Fruit fly (Drosophila melanogaster): ENCODE measurements around the gene CG42613.
A peak's percentile ranks its signal among the peaks of the same experiment; 100 is the strongest.

Gene CG42613

DNA sequence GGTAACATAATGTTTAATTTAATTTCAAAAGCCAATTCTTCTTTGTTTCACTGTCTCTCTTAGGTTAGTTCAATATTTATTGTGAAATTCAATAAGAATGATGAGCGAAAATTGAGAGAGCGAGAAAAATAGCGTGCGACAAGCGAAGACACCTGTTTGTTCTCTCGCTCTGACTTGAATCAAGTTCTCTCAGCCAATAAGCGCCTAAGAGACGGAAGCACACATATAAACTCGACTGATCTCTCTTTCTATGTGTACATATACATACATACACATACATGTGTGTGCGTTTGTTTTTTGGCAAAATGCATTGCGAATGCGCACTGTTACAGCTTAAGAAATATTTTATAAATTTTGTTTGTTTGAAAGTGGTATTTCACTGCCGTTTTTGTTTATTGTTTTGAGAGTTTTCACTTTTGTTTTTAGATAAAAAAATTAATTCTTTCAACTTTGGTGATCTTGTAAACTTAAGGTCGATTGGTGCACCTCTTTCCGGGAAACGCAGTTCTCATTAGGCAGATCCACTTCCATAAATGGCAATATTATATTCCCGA is 5.7 kb upstream of the CG42613 start (continued):
- TF ChIP-seq Ssrp (tag; optimal IDR thresholded peaks at IDR 0.05) (no peak), CG11247 (GFP tag; IDR thresholded peaks at IDR 0.05) (no peak), ash1 (GFP tag; optimal IDR thresholded peaks at IDR 0.05) (no peak), Max (GFP tag; optimal IDR thresholded peaks at IDR 0.05) (peak; percentile 9), chinmo (GFP tag; IDR thresholded peaks at IDR 0.05; ENCODE audit: partially characterized antibody) (peak; percentile 45; the same call in 2 of the 4 replicates), Dll (GFP tag; IDR thresholded peaks at IDR 0.05; ENCODE audit: partially characterized antibody) (no peak), CG7556 (GFP tag; optimal IDR thresholded peaks at IDR 0.05) (no peak), tgo (GFP tag; IDR thresholded peaks at IDR 0.05) (no peak), sr (GFP tag; IDR thresholded peaks at IDR 0.05) (no peak), CG7786 (GFP tag; optimal IDR thresholded peaks at IDR 0.05) (no peak), Vsx1 (GFP tag; optimal IDR thresholded peaks at IDR 0.05) (no peak), CG18619 (GFP tag; optimal IDR thresholded peaks at IDR 0.05) (no peak), CG1529 (GFP tag; optimal IDR thresholded peaks at IDR 0.05) (no peak), CG32772 (GFP tag; IDR thresholded peaks at IDR 0.05) (no peak), jing (GFP tag; optimal IDR thresholded peaks at IDR 0.05) (no peak), CG12942 (GFP tag; optimal IDR thresholded peaks at IDR 0.05) (no peak), CG11504 (tag; optimal IDR thresholded peaks at IDR 0.05) (no peak), chn (GFP tag; optimal IDR thresholded peaks at IDR 0.05) (no peak), pzg (GFP tag; optimal IDR thresholded peaks at IDR 0.05) (no peak), CrebB (tag; optimal IDR thresholded peaks at IDR 0.05) (no peak), CG5953 (GFP tag; IDR thresholded peaks at IDR 0.05) (no peak), H15 (GFP tag; IDR thresholded peaks at IDR 0.05) (no peak), Six4 (GFP tag; optimal IDR thresholded peaks at IDR 0.05) (no peak), tap (tag; optimal IDR thresholded peaks at IDR 0.05) (no peak), hbn (GFP tag; IDR thresholded peaks at IDR 0.05; ENCODE audit: partially characterized antibody) (no peak), CG17612 (GFP tag; IDR thresholded peaks at IDR 0.05) (no peak), pnt (GFP tag; optimal IDR thresholded peaks at IDR 0.05) (no peak), Nf-YA (GFP tag; IDR thresholded peaks at IDR 0.05) (peak; percentile 55; the same call in 1 of the 2 replicates), CG11085 (GFP tag; IDR thresholded peaks at IDR 0.05) (no peak), Elba2 (GFP tag; optimal IDR thresholded peaks at IDR 0.05) (peak; percentile 92), MTF-1 (GFP tag; optimal IDR thresholded peaks at IDR 0.05; ENCODE audit: borderline replicate concordance) (no peak), so (GFP tag; IDR thresholded peaks at IDR 0.05) (0 out of 3 replicates have a peak, but pooled peaks have one; percentile 36), Trl (optimal IDR thresholded peaks at IDR 0.05) (peak; percentile 58 to 76), Trl (GFP tag; optimal IDR thresholded peaks at IDR 0.05) (no peak), CG10147 (GFP tag; optimal IDR thresholded peaks at IDR 0.05) (no peak), CG9876 (GFP tag; optimal IDR thresholded peaks at IDR 0.05) (no peak), tx (GFP tag; optimal IDR thresholded peaks at IDR 0.05) (no peak), CG12391 (tag; optimal IDR thresholded peaks at IDR 0.05) (no peak), CG10979 (tag; optimal IDR thresholded peaks at IDR 0.05) (no peak), CG8944 (GFP tag; optimal IDR thresholded peaks at IDR 0.05) (no peak), CG31365 (tag; optimal IDR thresholded peaks at IDR 0.05) (no peak), CG15011 (GFP tag; optimal IDR thresholded peaks at IDR 0.05) (no peak), HmgZ (tag; optimal IDR thresholded peaks at IDR 0.05) (peak; percentile 31), Deaf1 (tag; optimal IDR thresholded peaks at IDR 0.05) (no peak), ab (GFP tag; optimal IDR thresholded peaks at IDR 0.05) (no peak), NFAT (GFP tag; IDR thresholded peaks at IDR 0.05) (no peak), shn (GFP tag; optimal IDR thresholded peaks at IDR 0.05) (no peak), Dad (GFP tag; optimal IDR thresholded peaks at IDR 0.05) (no peak), al (GFP tag; IDR thresholded peaks at IDR 0.05) (no peak), CG4282 (GFP tag; optimal IDR thresholded peaks at IDR 0.05) (no peak), CG7745 (tag; optimal IDR thresholded peaks at IDR 0.05) (no peak), Xrp1 (GFP tag; IDR thresholded peaks at IDR 0.05) (peak; percentile 51)
